Worm (Caenorhabditis elegans): ENCODE data around the gene C27D6.3.

C27D6.3 gene

DNA sequence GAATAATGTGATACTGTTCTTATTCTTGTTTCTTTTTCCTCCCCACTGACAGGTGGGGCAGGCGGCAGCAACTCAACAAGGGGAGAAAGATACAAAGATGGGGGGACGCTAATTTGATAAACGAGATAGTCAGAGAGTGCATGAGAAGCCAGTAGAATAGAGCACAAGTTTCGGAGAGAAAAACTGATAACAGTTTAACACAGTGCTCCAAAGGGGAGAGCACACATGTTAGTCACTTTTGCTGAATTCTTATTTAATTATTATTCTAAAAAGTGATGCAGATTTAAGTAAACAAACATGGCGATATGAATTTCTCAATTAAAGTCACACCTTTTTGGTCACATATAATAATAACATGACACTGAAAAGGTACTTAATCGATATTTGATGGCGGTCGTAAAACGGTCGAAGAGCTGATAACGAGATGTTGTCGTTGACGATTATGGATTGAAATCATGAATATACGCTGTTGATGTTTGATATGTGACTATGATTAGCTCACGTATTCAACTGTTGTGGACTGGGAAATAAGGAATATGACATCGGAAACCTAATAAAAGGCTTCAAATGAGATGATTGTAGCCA, 11.8 kb upstream of the C27D6.3 start:
- TF ChIP-seq med-1 (GFP tag; optimal IDR thresholded peaks at IDR 0.05; ENCODE audit: insufficient read depth) (no peak), ztf-23 (GFP tag; IDR thresholded peaks at IDR 0.05) (no peak), tab-1 (GFP tag; IDR thresholded peaks at IDR 0.05) (no peak), flt-1 (GFP tag; IDR thresholded peaks at IDR 0.05) (no peak), klf-2 (GFP tag; conservative IDR thresholded peaks at IDR 0.05) (no peak), ref-1 (GFP tag; conservative IDR thresholded peaks at IDR 0.05) (no peak), ztf-29 (GFP tag; IDR thresholded peaks at IDR 0.05) (no peak), cog-1 (tag; optimal IDR thresholded peaks at IDR 0.05) (no peak), T22C8.4 (GFP tag; IDR thresholded peaks at IDR 0.05) (no peak)

- TF ChIP-seq klf-2 (GFP tag; conservative IDR thresholded peaks at IDR 0.05) = no peak
- TF ChIP-seq flt-1 (GFP tag; IDR thresholded peaks at IDR 0.05) = no peak
- TF ChIP-seq med-1 (GFP tag; optimal IDR thresholded peaks at IDR 0.05; ENCODE audit: insufficient read depth) = no peak
- TF ChIP-seq ref-1 (GFP tag; conservative IDR thresholded peaks at IDR 0.05) = no peak
- no peak for TF ChIP-seq T22C8.4 (GFP tag; IDR thresholded peaks at IDR 0.05)
- TF ChIP-seq tab-1 (GFP tag; IDR thresholded peaks at IDR 0.05) = no peak
- no peak for TF ChIP-seq ztf-29 (GFP tag; IDR thresholded peaks at IDR 0.05)
- no peak for TF ChIP-seq cog-1 (tag; optimal IDR thresholded peaks at IDR 0.05)
- TF ChIP-seq ztf-23 (GFP tag; IDR thresholded peaks at IDR 0.05) = no peak
Measured at ce11 chrII:5184661-5185545, 10.6 kb upstream of the C27D6.3 start.

ce11 chrII:5183207-5183606, 8.9 kb upstream of the C27D6.3 start:
- TF ChIP-seq tab-1 (GFP tag; IDR thresholded peaks at IDR 0.05) (no peak), flt-1 (GFP tag; IDR thresholded peaks at IDR 0.05) (no peak), ztf-23 (GFP tag; IDR thresholded peaks at IDR 0.05) (no peak), ztf-29 (GFP tag; IDR thresholded peaks at IDR 0.05) (no peak), cog-1 (tag; optimal IDR thresholded peaks at IDR 0.05) (no peak), T22C8.4 (GFP tag; IDR thresholded peaks at IDR 0.05) (no peak), ref-1 (GFP tag; conservative IDR thresholded peaks at IDR 0.05) (no peak), med-1 (GFP tag; optimal IDR thresholded peaks at IDR 0.05; ENCODE audit: insufficient read depth) (no peak), klf-2 (GFP tag; conservative IDR thresholded peaks at IDR 0.05) (no peak)

ce11 chrII:5182451-5182850, 8.2 kb upstream of the C27D6.3 start:
- TF ChIP-seq ref-1 (GFP tag; conservative IDR thresholded peaks at IDR 0.05) (no peak), cog-1 (tag; optimal IDR thresholded peaks at IDR 0.05) (no peak), flt-1 (GFP tag; IDR thresholded peaks at IDR 0.05) (no peak; the same call in 1 of the 2 replicates), klf-2 (GFP tag; conservative IDR thresholded peaks at IDR 0.05) (no peak), tab-1 (GFP tag; IDR thresholded peaks at IDR 0.05) (no peak), ztf-23 (GFP tag; IDR thresholded peaks at IDR 0.05) (no peak), T22C8.4 (GFP tag; IDR thresholded peaks at IDR 0.05) (no peak), med-1 (GFP tag; optimal IDR thresholded peaks at IDR 0.05; ENCODE audit: insufficient read depth) (no peak), ztf-29 (GFP tag; IDR thresholded peaks at IDR 0.05) (no peak)

- TF ChIP-seq ztf-29 (GFP tag; IDR thresholded peaks at IDR 0.05) (no peak), med-1 (GFP tag; optimal IDR thresholded peaks at IDR 0.05; ENCODE audit: insufficient read depth) (peak; percentile 10), ztf-23 (GFP tag; IDR thresholded peaks at IDR 0.05) (no peak), T22C8.4 (GFP tag; IDR thresholded peaks at IDR 0.05) (no peak), klf-2 (GFP tag; conservative IDR thresholded peaks at IDR 0.05) (no peak), ref-1 (GFP tag; conservative IDR thresholded peaks at IDR 0.05) (no peak), cog-1 (tag; optimal IDR thresholded peaks at IDR 0.05) (peak; percentile 53), flt-1 (GFP tag; IDR thresholded peaks at IDR 0.05) (peak; percentile 68; the same call in 1 of the 2 replicates), tab-1 (GFP tag; IDR thresholded peaks at IDR 0.05) (no peak)
Measured at ce11 chrII:5181497-5181896, 7.2 kb upstream of the C27D6.3 start.

DNA sequence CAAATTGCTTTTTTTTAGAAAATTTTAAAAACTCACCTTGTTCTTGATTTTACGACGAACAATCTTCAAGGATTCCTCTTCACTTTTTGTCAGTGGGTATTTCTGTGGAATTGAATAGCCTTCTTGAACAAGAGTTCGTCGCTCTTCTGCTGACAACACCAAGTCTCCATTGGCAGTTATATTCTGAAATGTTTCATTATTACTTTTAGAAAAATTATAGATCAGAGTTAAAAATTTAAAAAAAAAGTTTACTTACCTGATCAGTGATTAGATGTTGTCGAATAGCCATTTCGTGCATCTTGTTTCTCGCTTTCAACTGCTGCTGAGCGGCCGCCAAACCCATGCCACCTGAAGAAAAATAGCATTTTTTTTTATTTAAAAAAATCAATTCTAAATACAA, 6.0 kb upstream of the C27D6.3 start:
- TF ChIP-seq flt-1 (GFP tag; IDR thresholded peaks at IDR 0.05) (no peak), ztf-29 (GFP tag; IDR thresholded peaks at IDR 0.05) (no peak), tab-1 (GFP tag; IDR thresholded peaks at IDR 0.05) (no peak), T22C8.4 (GFP tag; IDR thresholded peaks at IDR 0.05) (no peak), ref-1 (GFP tag; conservative IDR thresholded peaks at IDR 0.05) (no peak), cog-1 (tag; optimal IDR thresholded peaks at IDR 0.05) (no peak), med-1 (GFP tag; optimal IDR thresholded peaks at IDR 0.05; ENCODE audit: insufficient read depth) (no peak), ztf-23 (GFP tag; IDR thresholded peaks at IDR 0.05) (no peak), klf-2 (GFP tag; conservative IDR thresholded peaks at IDR 0.05) (no peak)

DNA sequence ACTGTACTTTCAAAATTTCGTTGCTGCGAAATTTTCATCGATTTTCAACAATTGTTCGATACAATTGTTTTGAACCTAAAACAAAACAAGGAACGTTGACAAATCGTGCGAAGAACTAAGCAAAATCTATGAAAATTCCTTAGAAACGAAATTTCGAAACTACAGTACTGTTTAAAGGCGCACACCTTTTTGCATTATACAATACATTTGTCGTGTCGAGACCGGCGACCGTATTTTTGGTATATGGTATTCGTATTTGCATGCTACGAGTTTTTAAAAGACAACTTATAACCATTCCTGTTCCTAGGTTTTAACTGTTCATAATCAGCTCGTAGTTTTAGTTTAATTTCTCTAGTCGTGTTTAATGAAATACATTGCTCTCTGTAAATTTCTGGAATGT, 4.3 kb upstream of the C27D6.3 start:
- TF ChIP-seq ref-1 (GFP tag; conservative IDR thresholded peaks at IDR 0.05) = no peak
- TF ChIP-seq med-1 (GFP tag; optimal IDR thresholded peaks at IDR 0.05; ENCODE audit: insufficient read depth) = no peak
- TF ChIP-seq klf-2 (GFP tag; conservative IDR thresholded peaks at IDR 0.05) = no peak
- TF ChIP-seq cog-1 (tag; optimal IDR thresholded peaks at IDR 0.05) = no peak
- no peak for TF ChIP-seq T22C8.4 (GFP tag; IDR thresholded peaks at IDR 0.05)
- TF ChIP-seq flt-1 (GFP tag; IDR thresholded peaks at IDR 0.05) = no peak
- no peak for TF ChIP-seq tab-1 (GFP tag; IDR thresholded peaks at IDR 0.05)
- TF ChIP-seq ztf-29 (GFP tag; IDR thresholded peaks at IDR 0.05) = no peak
- no peak for TF ChIP-seq ztf-23 (GFP tag; IDR thresholded peaks at IDR 0.05)

DNA sequence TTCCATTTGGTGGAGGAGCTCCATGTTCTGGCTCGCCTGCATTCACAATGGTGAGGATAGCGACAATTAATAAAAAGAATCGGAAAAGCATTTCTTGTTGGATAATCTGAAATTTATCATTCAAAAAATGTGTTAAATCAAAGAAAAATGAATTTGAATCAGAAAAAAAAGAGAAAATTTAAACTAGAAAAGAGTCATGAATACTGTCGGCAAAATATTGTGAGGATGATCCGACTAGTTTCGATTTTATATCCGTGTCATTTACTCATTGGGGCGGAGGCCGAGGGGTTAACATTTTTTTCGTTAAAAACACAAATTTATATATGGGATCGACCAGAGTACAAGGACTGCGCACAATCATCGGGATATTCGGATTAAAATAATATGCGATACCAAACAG, 3.6 kb upstream of the C27D6.3 start, which contains the start of gene C27D6.12:
C27D6.12 (minus strand) TSS at position 101 of the 400 bp plus-strand sequence.
- TF ChIP-seq tab-1 (GFP tag; IDR thresholded peaks at IDR 0.05) (no peak), ztf-23 (GFP tag; IDR thresholded peaks at IDR 0.05) (no peak), klf-2 (GFP tag; conservative IDR thresholded peaks at IDR 0.05) (no peak), T22C8.4 (GFP tag; IDR thresholded peaks at IDR 0.05) (no peak), cog-1 (tag; optimal IDR thresholded peaks at IDR 0.05) (no peak), med-1 (GFP tag; optimal IDR thresholded peaks at IDR 0.05; ENCODE audit: insufficient read depth) (no peak), ztf-29 (GFP tag; IDR thresholded peaks at IDR 0.05) (no peak)

DNA sequence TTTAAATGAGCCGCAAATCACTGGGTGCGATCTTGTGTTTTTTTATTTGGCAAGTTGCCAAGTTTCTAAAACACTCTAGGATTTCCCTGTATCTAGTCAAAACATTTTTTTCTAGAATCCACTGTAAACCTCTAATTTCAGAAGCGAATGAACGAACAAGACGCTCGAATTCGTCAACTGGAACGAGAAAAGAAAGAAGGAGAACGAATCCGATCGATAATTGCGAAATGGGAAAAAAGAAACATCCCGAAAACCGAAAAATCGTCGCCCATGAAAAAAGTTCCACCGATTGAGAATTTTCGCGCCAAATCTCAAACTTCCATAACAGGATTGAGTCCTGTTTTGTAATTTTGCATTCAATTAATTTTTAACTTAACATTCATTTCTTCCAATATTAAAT, 2.7 kb upstream of the C27D6.3 start:
- TF ChIP-seq med-1 (GFP tag; optimal IDR thresholded peaks at IDR 0.05; ENCODE audit: insufficient read depth) = no peak
- no peak for TF ChIP-seq klf-2 (GFP tag; conservative IDR thresholded peaks at IDR 0.05)
- TF ChIP-seq flt-1 (GFP tag; IDR thresholded peaks at IDR 0.05) = no peak
- no peak for TF ChIP-seq ztf-29 (GFP tag; IDR thresholded peaks at IDR 0.05)
- no peak for TF ChIP-seq T22C8.4 (GFP tag; IDR thresholded peaks at IDR 0.05)
- TF ChIP-seq tab-1 (GFP tag; IDR thresholded peaks at IDR 0.05) = no peak

All from whole organism, midembryonic.